Worm (Caenorhabditis elegans) whole organism, L1 larva: Measurements from ENCODE around the gene K08D12.8.

Experiments
- ceh-8 ChIP-seq: fragments of 200-800 bp; sonication (Bioruptor generic); optimal IDR thresholded peaks from 2 replicates; lab custom pipeline; 2018; ENCODE audit warnings: mild to moderate bottlenecking, missing genetic modification characterization, moderate library complexity, missing compliant biosample characterization
- ceh-82 ChIP-seq, 3 experiments: fragments of 150-350 bp in 1 of 3; sonication (generic microtip) in 2 of 3; optimal IDR thresholded peaks; 2 replicates each; lab custom pipeline; 2014 to 2017; ENCODE audit warnings: missing biosample characterization in 3 of 3, missing genetic modification characterization in 3 of 3
- mep-1 ChIP-seq: fragments of 150-350 bp; optimal IDR thresholded peaks from 2 replicates; lab custom pipeline; 2014; ENCODE audit warnings: missing biosample characterization, missing genetic modification characterization
- nhr-47 ChIP-seq: sonication (generic microtip); optimal IDR thresholded peaks from 2 replicates; lab custom pipeline; 2016; ENCODE audit warnings: mild to moderate bottlenecking, missing genetic modification characterization, moderate library complexity, missing compliant biosample characterization

- TF ChIP-seq nhr-47 (tag; lab: Kevin White, UChicago): no peak
- TF ChIP-seq mep-1 (tag; lab: Kevin White, UChicago): no peak
- no peak for TF ChIP-seq ceh-8 (GFP tag; lab: Kevin White, UChicago)
- no peak for TF ChIP-seq ceh-82 (tag; optimal IDR thresholded peaks at IDR 0.05; lab: Kevin White, UChicago)
Observed at ce11 chrIV:1752480-1752879, 26.5 kb downstream of the K08D12.8 start.
